Fruit fly (Drosophila melanogaster) whole organism, larva: ENCODE measurements around the gene Pa1.

Source experiments
- noc ChIP-seq: fragments of 200-800 bp; sonication (Bioruptor generic); optimal IDR thresholded peaks from 3 replicates; lab custom pipeline; 2019; ENCODE audit warnings: missing biosample characterization, mild to moderate bottlenecking, missing genetic modification characterization, moderate library complexity

Pa1 gene

dm6 chrX:11382588-11382987, 23.6 kb downstream of the Pa1 start:
- no peak for TF ChIP-seq noc (tag; lab: Kevin White, UChicago)

- no peak for TF ChIP-seq noc (tag; lab: Kevin White, UChicago)
Observed at dm6 chrX:11383530-11383929, 24.5 kb downstream of the Pa1 start.

- TF ChIP-seq noc (tag; lab: Kevin White, UChicago), result peak; percentile 45
Observed at dm6 chrX:11384023-11384444, 25.0 kb downstream of the Pa1 start.

- no peak for TF ChIP-seq noc (tag; lab: Kevin White, UChicago)
Observed at dm6 chrX:11385498-11385897, 26.5 kb downstream of the Pa1 start.

dm6 chrX:11389494-11390447, 30.7 kb downstream of the Pa1 start:
- no peak for TF ChIP-seq noc (tag; lab: Kevin White, UChicago)

- TF ChIP-seq noc (tag; lab: Kevin White, UChicago), result peak; percentile 76
Observed at dm6 chrX:11390625-11391363, 31.8 kb downstream of the Pa1 start.

- peak; percentile 52 for TF ChIP-seq noc (tag; lab: Kevin White, UChicago)
Observed at dm6 chrX:11391364-11391915, 32.4 kb downstream of the Pa1 start.

dm6 chrX:11393003-11393620, 34.1 kb downstream of the Pa1 start:
- TF ChIP-seq noc (tag; lab: Kevin White, UChicago), result no peak

dm6 chrX:11404247-11404646, 45.2 kb downstream of the Pa1 start:
- TF ChIP-seq noc (tag; lab: Kevin White, UChicago), result no peak

dm6 chrX:11409647-11410046, 50.6 kb downstream of the Pa1 start, which contains the start of gene CG15196:
CG15196 (plus strand) TSS chrX:11409947.
- no peak for TF ChIP-seq noc (tag; lab: Kevin White, UChicago)
